Fruit fly (Drosophila melanogaster): ENCODE results near the gene Ir62a.

The Ir62a gene

DNA sequence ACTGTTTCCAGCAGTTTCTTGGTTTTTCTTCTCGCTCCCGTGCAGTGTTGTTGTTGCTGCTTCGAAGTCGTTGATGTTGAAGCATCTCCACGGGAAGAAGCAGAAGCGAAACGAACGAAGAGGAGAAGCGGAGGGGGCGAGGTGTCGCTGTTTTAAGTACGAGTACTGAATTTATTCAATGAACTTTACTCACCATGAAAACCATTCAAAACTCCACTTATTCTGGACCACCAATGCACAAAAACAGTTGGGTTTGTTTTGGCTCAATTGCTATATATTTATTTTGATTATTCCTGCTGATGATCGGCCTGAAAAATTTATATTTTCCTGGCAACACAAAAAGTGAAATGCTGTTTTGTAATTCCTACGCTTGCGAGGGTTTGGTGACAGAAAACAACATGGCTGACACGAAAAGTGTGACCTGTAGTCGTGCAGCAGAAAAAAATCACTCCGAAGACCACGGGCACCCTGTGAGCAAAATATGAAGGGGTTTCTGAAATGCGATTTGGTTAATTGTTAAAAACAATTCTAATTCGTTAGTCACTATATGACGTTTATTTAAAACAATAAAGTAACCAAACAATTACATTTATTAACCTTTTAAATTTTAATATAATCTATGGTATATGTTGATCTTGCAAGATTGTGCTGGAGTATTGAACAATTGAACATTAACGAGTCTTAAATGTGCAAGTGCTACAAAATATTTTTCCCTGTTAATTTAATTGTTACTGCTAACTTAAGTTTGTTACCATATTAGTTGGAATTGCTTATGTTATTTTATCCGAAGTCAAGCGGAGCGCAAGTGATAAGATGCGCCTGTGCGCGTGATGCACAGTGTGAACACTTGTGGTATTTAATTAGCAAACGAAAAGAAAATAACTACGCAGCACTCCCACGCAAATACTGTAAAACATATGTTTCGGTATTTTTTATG is 37.4 kb upstream of the Ir62a start, which contains the start of gene CG7879 (continued):
- TF ChIP-seq ind (GFP tag; optimal IDR thresholded peaks at IDR 0.05) (no peak), CG12769 (tag; optimal IDR thresholded peaks at IDR 0.05) (no peak), CG2875 (GFP tag; optimal IDR thresholded peaks at IDR 0.05) (no peak), mirr (GFP tag; optimal IDR thresholded peaks at IDR 0.05) (no peak), CG12744 (GFP tag; optimal IDR thresholded peaks at IDR 0.05) (no peak), btn (GFP tag; optimal IDR thresholded peaks at IDR 0.05) (no peak), Oaz (GFP tag; IDR thresholded peaks at IDR 0.05) (no peak), mld (GFP tag; IDR thresholded peaks at IDR 0.05; ENCODE audit: partially characterized antibody) (no peak), jigr1 (GFP tag; IDR thresholded peaks at IDR 0.05) (no peak), slou (GFP tag; optimal IDR thresholded peaks at IDR 0.05) (peak; percentile 16), NC2β (GFP tag; optimal IDR thresholded peaks at IDR 0.05) (no peak), CG2202 (tag; optimal IDR thresholded peaks at IDR 0.05) (no peak), Asciz (GFP tag; optimal IDR thresholded peaks at IDR 0.05) (no peak), Awh (GFP tag; IDR thresholded peaks at IDR 0.05) (no peak), Hsf (GFP tag; optimal IDR thresholded peaks at IDR 0.05) (no peak), Hmr (GFP tag; optimal IDR thresholded peaks at IDR 0.05) (peak; percentile 10), D (optimal IDR thresholded peaks at IDR 0.05) (no peak), D (GFP tag; optimal IDR thresholded peaks at IDR 0.05) (no peak), chinmo (GFP tag; IDR thresholded peaks at IDR 0.05; ENCODE audit: partially characterized antibody) (0 out of 4 replicates have a peak, but pooled peaks have one; percentile 35), CG10431 (GFP tag; optimal IDR thresholded peaks at IDR 0.05) (no peak), lbe (GFP tag; optimal IDR thresholded peaks at IDR 0.05) (no peak), CG16779 (GFP tag; IDR thresholded peaks at IDR 0.05) (no peak), fd96Cb (tag; optimal IDR thresholded peaks at IDR 0.05) (peak; percentile 14), Nf-YC (tag; optimal IDR thresholded peaks at IDR 0.05) (peak; percentile 33), CG10654 (GFP tag; optimal IDR thresholded peaks at IDR 0.05) (no peak), Ptx1 (GFP tag; IDR thresholded peaks at IDR 0.05) (no peak; the same call in 1 of the 2 replicates), Bteb2 (GFP tag; optimal IDR thresholded peaks at IDR 0.05) (no peak), sens (GFP tag) (peak; percentile 80), jing (GFP tag; optimal IDR thresholded peaks at IDR 0.05) (no peak), CG42726 (GFP tag; IDR thresholded peaks at IDR 0.05; ENCODE audit: partially characterized antibody) (no peak), CG7372 (GFP tag; IDR thresholded peaks at IDR 0.05) (no peak), CG2199 (GFP tag; IDR thresholded peaks at IDR 0.05) (no peak), lab (GFP tag; optimal IDR thresholded peaks at IDR 0.05) (peak; percentile 42), cg (GFP tag; optimal IDR thresholded peaks at IDR 0.05) (no peak), CG16815 (GFP tag; optimal IDR thresholded peaks at IDR 0.05) (peak; percentile 26), fd102C (GFP tag; optimal IDR thresholded peaks at IDR 0.05) (no peak), Xrp1 (GFP tag; IDR thresholded peaks at IDR 0.05) (0 out of 2 replicates have a peak, but pooled peaks have one; percentile 13), Stat92E (GFP tag; optimal IDR thresholded peaks at IDR 0.05) (peak in 1 of 3 experiments; percentile 37), CG5180 (GFP tag; optimal IDR thresholded peaks at IDR 0.05) (no peak), jumu (GFP tag; optimal IDR thresholded peaks at IDR 0.05) (no peak), CG8388 (GFP tag; optimal IDR thresholded peaks at IDR 0.05) (no peak), D19B (GFP tag; optimal IDR thresholded peaks at IDR 0.05) (no peak), zf30C (GFP tag; optimal IDR thresholded peaks at IDR 0.05) (no peak), CG3065 (GFP tag; optimal IDR thresholded peaks at IDR 0.05) (no peak), p53 (GFP tag; optimal IDR thresholded peaks at IDR 0.05) (no peak), Ssrp (tag; optimal IDR thresholded peaks at IDR 0.05) (peak; percentile 1), B-H1 (GFP tag; IDR thresholded peaks at IDR 0.05) (no peak), sr (GFP tag; IDR thresholded peaks at IDR 0.05) (peak; percentile 91), usp (GFP tag; optimal IDR thresholded peaks at IDR 0.05) (no peak)
